Fruit fly (Drosophila melanogaster) S2 (cell line): ENCODE data around the gene Bsg.

Source experiments
- CG8478 ChIP-seq: fragments of >200 bp; optimal IDR thresholded peaks from 2 replicates; lab custom pipeline; 2018
- CTCF ChIP-seq, 2 experiments: fragments of >200 bp; optimal IDR thresholded peaks; 2 replicates each; lab custom pipeline; 2018

dm6 chr2L:8128911-8129310, 45.7 kb downstream of the Bsg start:
- TF ChIP-seq CG8478: no peak
- TF ChIP-seq CTCF (optimal IDR thresholded peaks at IDR 0.05; lab: Kevin White, UChicago): no peak
